Worm (Caenorhabditis elegans): ENCODE data around the gene tsp-6.

Gene tsp-6

ce11 chrX:2852388-2852908, 32.2 kb downstream of the tsp-6 start, which contains the start of gene kin-29 (continued):
- TF ChIP-seq alr-1 (tag; optimal IDR thresholded peaks at IDR 0.05): no peak
- TF ChIP-seq R02D3.7 (tag; optimal IDR thresholded peaks at IDR 0.05): no peak
- peak; percentile 63 for TF ChIP-seq egl-27 (tag; optimal IDR thresholded peaks at IDR 0.05)
- TF ChIP-seq lin-11 (tag; optimal IDR thresholded peaks at IDR 0.05): peak; percentile 76
- no peak for TF ChIP-seq unc-62 (GFP tag; optimal IDR thresholded peaks at IDR 0.05)
- peak; percentile 82 for TF ChIP-seq fos-1 (tag; optimal IDR thresholded peaks at IDR 0.05)
- TF ChIP-seq unc-55 (GFP tag; optimal IDR thresholded peaks at IDR 0.05): peak; percentile 87
- no peak for TF ChIP-seq nhr-77 (tag; optimal IDR thresholded peaks at IDR 0.05)
- TF ChIP-seq unc-39 (tag; optimal IDR thresholded peaks at IDR 0.05): no peak
- TF ChIP-seq nhr-237 (tag; optimal IDR thresholded peaks at IDR 0.05): no peak
- peak; percentile 83 for TF ChIP-seq sma-3 (GFP tag; optimal IDR thresholded peaks at IDR 0.05)
- no peak for TF ChIP-seq elt-1 (tag; optimal IDR thresholded peaks at IDR 0.05)
- no peak for TF ChIP-seq elt-3 (tag; optimal IDR thresholded peaks at IDR 0.05)
- TF ChIP-seq nhr-23 (tag; optimal IDR thresholded peaks at IDR 0.05): no peak
- TF ChIP-seq aly-2 (tag; optimal IDR thresholded peaks at IDR 0.05): no peak
- peak; percentile 26 for TF ChIP-seq ztf-4 (tag; optimal IDR thresholded peaks at IDR 0.05)
- peak; percentile 48 for TF ChIP-seq gmeb-1 (tag; optimal IDR thresholded peaks at IDR 0.05)
- TF ChIP-seq sem-4 (tag; optimal IDR thresholded peaks at IDR 0.05): peak; percentile 14
- peak; percentile 26 to 74 for TF ChIP-seq mdl-1 (tag; optimal IDR thresholded peaks at IDR 0.05)
- TF ChIP-seq snpc-4 (tag; optimal IDR thresholded peaks at IDR 0.05): peak; percentile 36
- TF ChIP-seq nhr-25 (tag; optimal IDR thresholded peaks at IDR 0.05): peak; percentile 70
- peak; percentile 74 for TF ChIP-seq nhr-21 (tag; optimal IDR thresholded peaks at IDR 0.05)
- no peak for TF ChIP-seq ceh-82 (tag; optimal IDR thresholded peaks at IDR 0.05)
- TF ChIP-seq lin-13 (GFP tag; optimal IDR thresholded peaks at IDR 0.05): peak; percentile 81
- TF ChIP-seq nhr-12 (tag; optimal IDR thresholded peaks at IDR 0.05): no peak

- TF ChIP-seq lin-11 (tag; optimal IDR thresholded peaks at IDR 0.05) (no peak), unc-55 (GFP tag; optimal IDR thresholded peaks at IDR 0.05) (no peak), nhr-6 (tag; optimal IDR thresholded peaks at IDR 0.05) (no peak), gmeb-1 (tag; optimal IDR thresholded peaks at IDR 0.05) (no peak), lsy-2 (tag; optimal IDR thresholded peaks at IDR 0.05) (peak in 1 of 2 experiments; percentile 0), nhr-129 (tag; optimal IDR thresholded peaks at IDR 0.05) (no peak), elt-1 (tag; optimal IDR thresholded peaks at IDR 0.05) (no peak)
These were observed 33.7 kb downstream of the tsp-6 start for ce11 chrX:2853963-2854362.

ce11 chrX:2857070-2857825, 37.0 kb downstream of the tsp-6 start, which contains the start of gene tra-4:
TSS of gene tra-4 (minus strand) at chrX:2857603.
- no peak for TF ChIP-seq elt-1 (tag; optimal IDR thresholded peaks at IDR 0.05)
- no peak for TF ChIP-seq peb-1 (tag; optimal IDR thresholded peaks at IDR 0.05)
- no peak for TF ChIP-seq crh-2 (tag; optimal IDR thresholded peaks at IDR 0.05)
- no peak for TF ChIP-seq nhr-237 (tag; optimal IDR thresholded peaks at IDR 0.05)
- no peak for TF ChIP-seq sem-4 (tag; optimal IDR thresholded peaks at IDR 0.05)
- no peak for TF ChIP-seq R02D3.7 (tag; optimal IDR thresholded peaks at IDR 0.05)
- TF ChIP-seq unc-55 (GFP tag; optimal IDR thresholded peaks at IDR 0.05): peak; percentile 51
- TF ChIP-seq gmeb-1 (tag; optimal IDR thresholded peaks at IDR 0.05): no peak
- TF ChIP-seq nhr-21 (tag; optimal IDR thresholded peaks at IDR 0.05): no peak
- TF ChIP-seq dmd-4 (tag; optimal IDR thresholded peaks at IDR 0.05): no peak
- TF ChIP-seq nhr-12 (tag; optimal IDR thresholded peaks at IDR 0.05): no peak
- no peak for TF ChIP-seq skn-1 (tag; optimal IDR thresholded peaks at IDR 0.05)
- no peak for TF ChIP-seq ama-1 (optimal IDR thresholded peaks at IDR 0.05)
- TF ChIP-seq snpc-4 (tag; optimal IDR thresholded peaks at IDR 0.05): no peak
- peak; percentile 36 for TF ChIP-seq lin-13 (GFP tag; optimal IDR thresholded peaks at IDR 0.05)
- peak; percentile 44 for TF ChIP-seq sma-9 (GFP tag; optimal IDR thresholded peaks at IDR 0.05)
- no peak for TF ChIP-seq sma-9 (tag; optimal IDR thresholded peaks at IDR 0.05)
- TF ChIP-seq ceh-16 (tag; optimal IDR thresholded peaks at IDR 0.05): no peak
- no peak for TF ChIP-seq nhr-129 (tag; optimal IDR thresholded peaks at IDR 0.05)
- no peak for TF ChIP-seq ztf-4 (tag; optimal IDR thresholded peaks at IDR 0.05)
- no peak for TF ChIP-seq unc-62 (GFP tag; optimal IDR thresholded peaks at IDR 0.05)
- TF ChIP-seq nhr-11 (tag; optimal IDR thresholded peaks at IDR 0.05): no peak
- no peak for TF ChIP-seq mdl-1 (tag; optimal IDR thresholded peaks at IDR 0.05)
- peak; percentile 15 for TF ChIP-seq C34F6.9 (tag; optimal IDR thresholded peaks at IDR 0.05)
- TF ChIP-seq fos-1 (tag; optimal IDR thresholded peaks at IDR 0.05): no peak
- TF ChIP-seq unc-39 (tag; optimal IDR thresholded peaks at IDR 0.05): no peak
- no peak for TF ChIP-seq zag-1 (tag; optimal IDR thresholded peaks at IDR 0.05)
- TF ChIP-seq nhr-6 (tag; optimal IDR thresholded peaks at IDR 0.05): no peak
- TF ChIP-seq Y55F3AM.14 (GFP tag; optimal IDR thresholded peaks at IDR 0.05): no peak
- TF ChIP-seq lsy-2 (tag; optimal IDR thresholded peaks at IDR 0.05): peak in 1 of 2 experiments; percentile 26
- peak; percentile 80 for TF ChIP-seq nhr-25 (tag; optimal IDR thresholded peaks at IDR 0.05)
- no peak for TF ChIP-seq aly-2 (tag; optimal IDR thresholded peaks at IDR 0.05)
- no peak for TF ChIP-seq nhr-23 (tag; optimal IDR thresholded peaks at IDR 0.05)
- no peak for TF ChIP-seq sma-3 (GFP tag; optimal IDR thresholded peaks at IDR 0.05)
- no peak for TF ChIP-seq ceh-82 (tag; optimal IDR thresholded peaks at IDR 0.05)
- TF ChIP-seq F13H6.1 (tag; optimal IDR thresholded peaks at IDR 0.05): no peak
- no peak for TF ChIP-seq ztf-1 (GFP tag; conservative IDR thresholded peaks at IDR 0.05)
- TF ChIP-seq nhr-77 (tag; optimal IDR thresholded peaks at IDR 0.05): no peak
- TF ChIP-seq ZK546.5 (tag; optimal IDR thresholded peaks at IDR 0.05): no peak
- no peak for TF ChIP-seq egl-27 (tag; optimal IDR thresholded peaks at IDR 0.05)
- no peak for TF ChIP-seq ztf-11 (tag; optimal IDR thresholded peaks at IDR 0.05)
- no peak for TF ChIP-seq mab-5 (tag; optimal IDR thresholded peaks at IDR 0.05)
- no peak for TF ChIP-seq lin-11 (tag; optimal IDR thresholded peaks at IDR 0.05)
